Fruit fly (Drosophila melanogaster) whole organism, embryonic: ENCODE measurements around the gene CG6415.
A peak's percentile ranks its signal among the peaks of the same experiment; 100 is the strongest.

Experiments used
- Adf1 ChIP-seq: fragments of 200-800 bp; sonication (Bioruptor generic); IDR thresholded peaks from 2 replicates; pipeline ENCODE4 v1.3.6; 2022; ENCODE audit warnings: missing biosample characterization, missing genetic modification characterization
- Antp ChIP-seq: fragments of 200-800 bp; sonication (Bioruptor generic); optimal IDR thresholded peaks from 3 replicates; lab custom pipeline; 2016; ENCODE audit warnings: missing biosample characterization, missing genetic modification characterization
- Asciz ChIP-seq: fragments of 200-800 bp; sonication (Bioruptor generic); optimal IDR thresholded peaks from 2 replicates; lab custom pipeline; 2017; ENCODE audit warnings: missing biosample characterization, mild to moderate bottlenecking, missing genetic modification characterization, missing genetic modification reagents
- Atf3 ChIP-seq: fragments of 200-800 bp; sonication (Bioruptor generic); optimal IDR thresholded peaks from 3 replicates; lab custom pipeline; 2016; ENCODE audit warnings: missing biosample characterization, missing genetic modification characterization
- Bteb2 ChIP-seq: fragments of 200-800 bp; sonication (Bioruptor generic); optimal IDR thresholded peaks from 2 replicates; lab custom pipeline; 2016; ENCODE audit warnings: missing biosample characterization, missing genetic modification characterization
- CG10147 ChIP-seq: fragments of 200-800 bp; sonication (Bioruptor generic); optimal IDR thresholded peaks from 2 replicates; lab custom pipeline; 2019; ENCODE audit warnings: missing biosample characterization, mild to moderate bottlenecking, missing genetic modification characterization, moderate library complexity
- CG10431 ChIP-seq: fragments of 200-800 bp; sonication (Bioruptor generic); optimal IDR thresholded peaks from 3 replicates; lab custom pipeline; 2018; ENCODE audit warnings: missing biosample characterization, mild to moderate bottlenecking, missing genetic modification characterization
- CG11085 ChIP-seq: fragments of 200-800 bp; sonication (Bioruptor generic); IDR thresholded peaks from 2 replicates; pipeline ENCODE4 v1.3.6; 2022; ENCODE audit warnings: missing biosample characterization, missing genetic modification characterization
- CG11093 ChIP-seq: fragments of 200-800 bp; sonication (Bioruptor generic); IDR thresholded peaks from 3 replicates; pipeline ENCODE4 v1.3.6; 2022; ENCODE audit warnings: missing biosample characterization, missing genetic modification characterization
- CG14860 ChIP-seq: fragments of 200-800 bp; sonication (Bioruptor generic); IDR thresholded peaks from 3 replicates; pipeline ENCODE4 v1.3.6; 2022; ENCODE audit warnings: missing biosample characterization, missing genetic modification characterization; ENCODE audit not compliant: partially characterized antibody
- CG1603 ChIP-seq: fragments of 200-800 bp; sonication (Bioruptor generic); optimal IDR thresholded peaks from 2 replicates; lab custom pipeline; 2019; ENCODE audit warnings: missing biosample characterization, mild to moderate bottlenecking, missing genetic modification characterization, moderate library complexity
- CG16813 ChIP-seq: fragments of 200-800 bp; sonication (Bioruptor generic); IDR thresholded peaks from 3 replicates; pipeline ENCODE4 v1.3.6; 2022; ENCODE audit warnings: missing biosample characterization, missing genetic modification characterization; ENCODE audit not compliant: partially characterized antibody
- CG17568 ChIP-seq: fragments of 200-800 bp; sonication (Bioruptor generic); optimal IDR thresholded peaks from 2 replicates; lab custom pipeline; 2018; ENCODE audit warnings: missing biosample characterization, mild to moderate bottlenecking, missing genetic modification characterization, moderate library complexity
- CG17912 ChIP-seq: fragments of 200-800 bp; sonication (Bioruptor generic); optimal IDR thresholded peaks from 2 replicates; lab custom pipeline; 2018; ENCODE audit warnings: missing biosample characterization, mild to moderate bottlenecking, missing genetic modification characterization
- CG2678 ChIP-seq: fragments of 200-800 bp; sonication (Bioruptor generic); optimal IDR thresholded peaks from 3 replicates; lab custom pipeline; 2019; ENCODE audit warnings: missing biosample characterization, mild to moderate bottlenecking, missing genetic modification characterization, moderate library complexity
- CG2712 ChIP-seq: fragments of 200-800 bp; optimal IDR thresholded peaks from 3 replicates; lab custom pipeline; 2019; ENCODE audit warnings: missing biosample characterization, mild to moderate bottlenecking, missing genetic modification characterization, moderate library complexity
- CG30020 ChIP-seq: fragments of 200-800 bp; optimal IDR thresholded peaks from 2 replicates; lab custom pipeline; 2019; ENCODE audit warnings: missing biosample characterization, mild to moderate bottlenecking, missing genetic modification characterization, moderate library complexity
- CG32772 ChIP-seq: fragments of 200-800 bp; sonication (Bioruptor generic); IDR thresholded peaks from 2 replicates; pipeline ENCODE4 v1.3.6; 2022; ENCODE audit warnings: missing biosample characterization, missing genetic modification characterization
- CG42726 ChIP-seq: fragments of 200-800 bp; sonication (Bioruptor generic); IDR thresholded peaks from 2 replicates; pipeline ENCODE4 v1.3.6; 2022; ENCODE audit warnings: missing biosample characterization, missing genetic modification characterization; ENCODE audit not compliant: partially characterized antibody
- CG43689 ChIP-seq: fragments of 200-800 bp; sonication (Bioruptor generic); IDR thresholded peaks from 2 replicates; pipeline ENCODE4 v1.3.6; 2022; ENCODE audit warnings: missing biosample characterization, missing genetic modification characterization
- CG4404 ChIP-seq: fragments of 200-800 bp; sonication (Bioruptor generic); IDR thresholded peaks from 2 replicates; pipeline ENCODE4 v1.3.6; 2022; ENCODE audit warnings: missing biosample characterization, missing genetic modification characterization
- CG7357 ChIP-seq: fragments of 200-800 bp; sonication (Bioruptor generic); IDR thresholded peaks from 3 replicates; pipeline ENCODE4 v1.3.6; 2022; ENCODE audit warnings: missing biosample characterization, missing genetic modification characterization
- CG7745 ChIP-seq: fragments of 200-800 bp; sonication (Bioruptor generic); optimal IDR thresholded peaks from 2 replicates; lab custom pipeline; 2018; ENCODE audit warnings: missing biosample characterization, mild to moderate bottlenecking, missing genetic modification characterization, moderate library complexity
- CG7928 ChIP-seq: fragments of 200-800 bp; sonication (Bioruptor generic); optimal IDR thresholded peaks from 2 replicates; lab custom pipeline; 2017; ENCODE audit warnings: missing biosample characterization, mild to moderate bottlenecking, missing genetic modification characterization
- CG7963 ChIP-seq: fragments of 200-800 bp; sonication (Bioruptor generic); IDR thresholded peaks from 3 replicates; pipeline ENCODE4 v1.3.6; 2022; ENCODE audit warnings: missing biosample characterization, missing genetic modification characterization; ENCODE audit not compliant: partially characterized antibody
- CG9876 ChIP-seq: fragments of 200-800 bp; sonication (Bioruptor generic); optimal IDR thresholded peaks from 2 replicates; lab custom pipeline; 2016; ENCODE audit warnings: missing biosample characterization, missing genetic modification characterization
- Dll ChIP-seq: fragments of 200-800 bp; sonication (Bioruptor generic); IDR thresholded peaks from 4 replicates; pipeline ENCODE4 v1.3.6; 2022; ENCODE audit warnings: missing biosample characterization, missing genetic modification characterization; ENCODE audit not compliant: partially characterized antibody
- Doc3 ChIP-seq: fragments of 200-800 bp; sonication (Bioruptor generic); IDR thresholded peaks from 3 replicates; pipeline ENCODE4 v1.3.6; 2022; ENCODE audit warnings: missing biosample characterization, missing genetic modification characterization; ENCODE audit not compliant: partially characterized antibody
- Dref ChIP-seq: fragments of 200-800 bp; sonication (Bioruptor generic); IDR thresholded peaks from 2 replicates; pipeline ENCODE4 v1.3.6; 2022; ENCODE audit warnings: missing biosample characterization, missing genetic modification characterization
- ERR ChIP-seq: fragments of 200-800 bp; sonication (Bioruptor generic); optimal IDR thresholded peaks from 2 replicates; lab custom pipeline; 2016; ENCODE audit warnings: missing biosample characterization, missing genetic modification characterization
- HLH3B ChIP-seq: fragments of 200-800 bp; sonication (Bioruptor generic); IDR thresholded peaks from 2 replicates; pipeline ENCODE4 v1.3.6; 2022; ENCODE audit warnings: missing biosample characterization, missing genetic modification characterization
- Hr78 ChIP-seq, 2 experiments: fragments of 200-800 bp in 1 of 2; fragments of >200 bp in 1 of 2; sonication (Bioruptor generic) in 1 of 2; optimal IDR thresholded peaks; 2 replicates each; lab custom pipeline; 2017 to 2019; ENCODE audit warnings: missing biosample characterization in 2 of 2, missing genetic modification characterization in 2 of 2, mild to moderate bottlenecking in 1 of 2, moderate library complexity in 1 of 2
- Mrtf ChIP-seq: fragments of 200-800 bp; sonication (Bioruptor generic); IDR thresholded peaks from 3 replicates; pipeline ENCODE4 v1.3.6; 2022; ENCODE audit warnings: missing biosample characterization, missing genetic modification characterization
- Vsx1 ChIP-seq: fragments of 200-800 bp; sonication (Bioruptor generic); optimal IDR thresholded peaks from 2 replicates; lab custom pipeline; 2017; ENCODE audit warnings: missing biosample characterization, mild to moderate bottlenecking, missing genetic modification characterization, missing genetic modification reagents
- ci ChIP-seq: fragments of 200-800 bp; sonication (Bioruptor generic); IDR thresholded peaks from 3 replicates; pipeline ENCODE4 v1.3.6; 2022; ENCODE audit warnings: missing biosample characterization, missing genetic modification characterization
- crol ChIP-seq: fragments of 200-800 bp; sonication (Bioruptor generic); IDR thresholded peaks from 2 replicates; pipeline ENCODE4 v1.3.6; 2022; ENCODE audit warnings: missing biosample characterization, missing genetic modification characterization
- dati ChIP-seq: fragments of 200-800 bp; sonication (Bioruptor generic); IDR thresholded peaks from 2 replicates; pipeline ENCODE4 v1.3.6; 2022; ENCODE audit warnings: missing biosample characterization, missing genetic modification characterization
- disco-r ChIP-seq: fragments of 200-800 bp; sonication (Bioruptor generic); optimal IDR thresholded peaks from 2 replicates; lab custom pipeline; 2016; ENCODE audit warnings: missing biosample characterization, missing genetic modification characterization
- dysf ChIP-seq: fragments of 200-800 bp; sonication (Bioruptor generic); IDR thresholded peaks from 3 replicates; pipeline ENCODE4 v1.3.6; 2022; ENCODE audit warnings: missing biosample characterization, missing genetic modification characterization
- gfzf ChIP-seq: fragments of 200-800 bp; sonication (Bioruptor generic); optimal IDR thresholded peaks from 2 replicates; lab custom pipeline; 2016; ENCODE audit warnings: missing biosample characterization, mild to moderate bottlenecking, missing genetic modification characterization, moderate library complexity
- hth ChIP-seq: fragments of >200 bp; optimal IDR thresholded peaks from 2 replicates; lab custom pipeline; 2017; ENCODE audit warnings: inconsistent platforms
- ind ChIP-seq: fragments of 200-800 bp; sonication (Bioruptor generic); optimal IDR thresholded peaks from 3 replicates; lab custom pipeline; 2016; ENCODE audit warnings: missing biosample characterization, missing genetic modification characterization
- lola ChIP-seq, 3 experiments: fragments of >200 bp in 2 of 3; fragments of 200-800 bp in 1 of 3; sonication (Bioruptor generic) in 1 of 3; optimal IDR thresholded peaks; 2 replicates each; lab custom pipeline; 2017 to 2019; ENCODE audit warnings: missing biosample characterization in 3 of 3, missing genetic modification characterization in 3 of 3, mild to moderate bottlenecking in 1 of 3, moderate library complexity in 1 of 3
- pum ChIP-seq: fragments of 200-800 bp; sonication (Bioruptor generic); optimal IDR thresholded peaks from 2 replicates; lab custom pipeline; 2016; ENCODE audit warnings: missing biosample characterization, missing genetic modification characterization
- sens ChIP-seq: fragments of 200-800 bp; sonication (Bioruptor generic); peaks from one replicate; lab custom pipeline; 2016; ENCODE audit warnings: missing biosample characterization, missing genetic modification characterization
- sima ChIP-seq: fragments of 200-800 bp; sonication (Bioruptor generic); optimal IDR thresholded peaks from 2 replicates; lab custom pipeline; 2016; ENCODE audit warnings: missing biosample characterization, missing genetic modification characterization
- stwl ChIP-seq: fragments of 200-800 bp; sonication (Bioruptor generic); optimal IDR thresholded peaks from 3 replicates; lab custom pipeline; 2018; ENCODE audit warnings: missing biosample characterization, mild to moderate bottlenecking, missing genetic modification characterization, moderate library complexity
- trem ChIP-seq: fragments of 200-800 bp; optimal IDR thresholded peaks from 3 replicates; lab custom pipeline; 2019; ENCODE audit warnings: missing biosample characterization, mild to moderate bottlenecking, missing genetic modification characterization, moderate library complexity
- yki ChIP-seq: fragments of >200 bp; optimal IDR thresholded peaks from 3 replicates; lab custom pipeline; 2018

Gene CG6415

dm6 chr2L:10736993-10737756, 33.8 kb downstream of the CG6415 start, which contains the start of the genes Vha16-5 and CG12299 (continued):
- TF ChIP-seq trem, result peak; percentile 30
- TF ChIP-seq dysf (GFP tag; lab: Robert Waterston, UW), result peak; percentile 91
- peak; percentile 79 for TF ChIP-seq CG43689 (GFP tag; lab: Robert Waterston, UW)
- peak; percentile 93 for TF ChIP-seq HLH3B (GFP tag; lab: Robert Waterston, UW)
- TF ChIP-seq CG17912, result no peak
- TF ChIP-seq CG32772, result peak; percentile 88
- TF ChIP-seq Adf1 (GFP tag; lab: Robert Waterston, UW), result peak; percentile 72
- TF ChIP-seq Doc3 (GFP tag; lab: Robert Waterston, UW), result peak; percentile 47; the same call in 1 of the 3 replicates
- peak; percentile 64; the same call in 3 of the 4 replicates for TF ChIP-seq Dll (GFP tag; lab: Robert Waterston, UW)
- TF ChIP-seq yki (lab: Kevin White, UChicago), result no peak
- TF ChIP-seq sima (GFP tag; lab: Kevin White, UChicago), result no peak
- TF ChIP-seq ind, result peak; percentile 86
- TF ChIP-seq lola (GFP tag; optimal IDR thresholded peaks at IDR 0.05; lab: Kevin White, UChicago), result peak in 1 of 3 experiments; percentile 84
- TF ChIP-seq hth (lab: Kevin White, UChicago), result no peak
- TF ChIP-seq Mrtf (GFP tag; lab: Robert Waterston, UW), result peak; percentile 89
- peak; percentile 96 for TF ChIP-seq sens (GFP tag; lab: Kevin White, UChicago)
- TF ChIP-seq Vsx1 (GFP tag; lab: Kevin White, UChicago), result no peak
- peak; percentile 69 for TF ChIP-seq CG11085 (GFP tag; lab: Robert Waterston, UW)
- peak; percentile 74 for TF ChIP-seq Dref (GFP tag; lab: Robert Waterston, UW)
- TF ChIP-seq CG1603 (tag; lab: Kevin White, UChicago), result peak; percentile 94
- TF ChIP-seq Asciz (GFP tag; lab: Kevin White, UChicago), result no peak
- peak; percentile 86 for TF ChIP-seq CG7963 (GFP tag; lab: Robert Waterston, UW)
- peak; percentile 22 for TF ChIP-seq CG10431 (GFP tag; lab: Kevin White, UChicago)
- TF ChIP-seq CG2712, result peak; percentile 81
- no peak for TF ChIP-seq Hr78 (GFP tag; optimal IDR thresholded peaks at IDR 0.05; lab: Kevin White, UChicago)
- TF ChIP-seq crol, result 0 out of 2 replicates have a peak, but pooled peaks have one; percentile 12
- peak; percentile 97 for TF ChIP-seq ci (GFP tag; lab: Robert Waterston, UW)
- peak; percentile 54 for TF ChIP-seq stwl (tag; lab: Kevin White, UChicago)
- TF ChIP-seq CG4404 (GFP tag; lab: Robert Waterston, UW), result peak; percentile 88
- TF ChIP-seq ERR, result no peak
- TF ChIP-seq CG10147 (GFP tag; lab: Kevin White, UChicago), result peak; percentile 26
- TF ChIP-seq CG9876, result peak; percentile 92
- TF ChIP-seq CG17568 (GFP tag; lab: Kevin White, UChicago), result no peak
- peak; percentile 73 for TF ChIP-seq dati (GFP tag; lab: Robert Waterston, UW)
- peak; percentile 30 for TF ChIP-seq gfzf
- peak; percentile 83 for TF ChIP-seq CG16813 (GFP tag; lab: Robert Waterston, UW)
- peak; percentile 76; the same call in 1 of the 2 replicates for TF ChIP-seq CG42726 (GFP tag; lab: Robert Waterston, UW)
- peak; percentile 74; the same call in 2 of the 3 replicates for TF ChIP-seq CG7357 (GFP tag; lab: Robert Waterston, UW)
- no peak for TF ChIP-seq CG2678 (tag; lab: Kevin White, UChicago)
- TF ChIP-seq pum (GFP tag; lab: Kevin White, UChicago), result peak; percentile 78
- peak; percentile 62 for TF ChIP-seq Atf3
- peak; percentile 70 for TF ChIP-seq CG30020 (tag; lab: Kevin White, UChicago)
- peak; percentile 92 for TF ChIP-seq Antp (GFP tag; lab: Kevin White, UChicago)
- TF ChIP-seq Bteb2, result peak; percentile 85
- TF ChIP-seq CG14860, result peak; percentile 75
- peak; percentile 82 for TF ChIP-seq disco-r (GFP tag; lab: Kevin White, UChicago)
- no peak for TF ChIP-seq CG7745
- TF ChIP-seq CG7928 (GFP tag; lab: Kevin White, UChicago), result peak; percentile 30
- 0 out of 3 replicates have a peak, but pooled peaks have one; percentile 32 for TF ChIP-seq CG11093 (GFP tag; lab: Robert Waterston, UW)
